Worm (Caenorhabditis elegans) whole organism, L1 larva: ENCODE measurements around the gene K04A8.19.
A peak's percentile ranks its signal among the peaks of the same experiment; 100 is the strongest.

Experiments
- C16A3.4 ChIP-seq: fragments of 150-350 bp; optimal IDR thresholded peaks from 2 replicates; lab custom pipeline; 2014; ENCODE audit warnings: missing biosample characterization, missing genetic modification characterization
- Y116A8C.19 ChIP-seq: sonication (generic microtip); optimal IDR thresholded peaks from 2 replicates; lab custom pipeline; 2016; ENCODE audit warnings: missing compliant biosample characterization, missing genetic modification characterization, borderline replicate concordance
- aha-1 ChIP-seq: fragments of 150-350 bp; optimal IDR thresholded peaks from 2 replicates; lab custom pipeline; 2014; ENCODE audit warnings: missing biosample characterization, missing genetic modification characterization
- ama-1 ChIP-seq: fragments of 150-350 bp; optimal IDR thresholded peaks from 2 replicates; lab custom pipeline; 2014
- blmp-1 ChIP-seq: fragments of 150-350 bp; optimal IDR thresholded peaks from 2 replicates; lab custom pipeline; 2014; ENCODE audit warnings: missing biosample characterization, missing genetic modification characterization
- ceh-63 ChIP-seq: fragments of 200-800 bp; sonication (Bioruptor generic); optimal IDR thresholded peaks from 2 replicates; lab custom pipeline; 2018; ENCODE audit warnings: mild to moderate bottlenecking, missing genetic modification characterization, missing compliant biosample characterization
- ceh-8 ChIP-seq: fragments of 200-800 bp; sonication (Bioruptor generic); optimal IDR thresholded peaks from 2 replicates; lab custom pipeline; 2018; ENCODE audit warnings: mild to moderate bottlenecking, missing genetic modification characterization, moderate library complexity, missing compliant biosample characterization
- ceh-88 ChIP-seq: fragments of 200-800 bp; sonication (Bioruptor generic); IDR thresholded peaks from 2 replicates; pipeline ENCODE4 v1.3.6; 2022; ENCODE audit warnings: missing genetic modification characterization, missing compliant biosample characterization
- ceh-90 ChIP-seq: sonication (generic microtip); optimal IDR thresholded peaks from 2 replicates; lab custom pipeline; 2016; ENCODE audit warnings: missing genetic modification characterization, missing compliant biosample characterization
- ces-1 ChIP-seq: fragments of 150-350 bp; optimal IDR thresholded peaks from 2 replicates; lab custom pipeline; 2014; ENCODE audit warnings: missing biosample characterization, missing genetic modification reagents, missing genetic modification characterization
- dpl-1 ChIP-seq, 3 experiments: fragments of 150-350 bp in 2 of 3; sonication (generic microtip) in 1 of 3; optimal IDR thresholded peaks; 2 replicates each; lab custom pipeline; 2014 to 2017; ENCODE audit warnings: missing biosample characterization in 3 of 3, missing genetic modification characterization in 3 of 3, missing genetic modification reagents in 3 of 3
- dsc-1 ChIP-seq: sonication (generic microtip); optimal IDR thresholded peaks from 2 replicates; lab custom pipeline; 2016; ENCODE audit warnings: mild to moderate bottlenecking, missing genetic modification characterization, missing compliant biosample characterization
- efl-1 ChIP-seq, 4 experiments: fragments of 150-350 bp; optimal IDR thresholded peaks in 3 of 4; peaks in 1 of 4; 1 replicate in 1 of 4; 2 replicates in 3 of 4; lab custom pipeline; 2014; ENCODE audit warnings: missing biosample characterization in 2 of 4, missing genetic modification characterization in 2 of 4, missing genetic modification reagents in 2 of 4
- egl-13 ChIP-seq: sonication (generic microtip); optimal IDR thresholded peaks from 2 replicates; lab custom pipeline; 2016; ENCODE audit warnings: missing genotype, missing genetic modification reagents, missing genetic modification characterization, missing compliant biosample characterization
- elt-2 ChIP-seq: sonication (generic microtip); optimal IDR thresholded peaks from 2 replicates; lab custom pipeline; 2016; ENCODE audit warnings: missing genetic modification characterization, mild to moderate bottlenecking, inconsistent platforms, missing compliant biosample characterization, missing genetic modification reagents
- elt-3 ChIP-seq, 6 experiments: fragments of 150-350 bp in 1 of 6; sonication (generic microtip); optimal IDR thresholded peaks; 2 replicates each; lab custom pipeline; 2017 to 2018; ENCODE audit warnings: missing biosample characterization in 6 of 6, missing genetic modification characterization in 6 of 6, inconsistent platforms in 1 of 6
- fkh-4 ChIP-seq: sonication (generic microtip); optimal IDR thresholded peaks from 2 replicates; lab custom pipeline; 2016; ENCODE audit warnings: missing compliant biosample characterization, missing genetic modification characterization, borderline replicate concordance
- fos-1 ChIP-seq: fragments of 150-350 bp; optimal IDR thresholded peaks from 2 replicates; lab custom pipeline; 2014; ENCODE audit warnings: missing biosample characterization, missing genetic modification characterization
- hlh-17 ChIP-seq: fragments of 200-800 bp; sonication (Bioruptor generic); optimal IDR thresholded peaks from 2 replicates; lab custom pipeline; 2018; ENCODE audit warnings: missing genetic modification characterization, mild to moderate bottlenecking, missing compliant biosample characterization, moderate library complexity, borderline replicate concordance
- lin-14 ChIP-seq: fragments of 200-800 bp; sonication (Bioruptor generic); optimal IDR thresholded peaks from 2 replicates; lab custom pipeline; 2018; ENCODE audit warnings: mild to moderate bottlenecking, missing genetic modification characterization, moderate library complexity, missing compliant biosample characterization
- lin-35 ChIP-seq, 2 experiments: fragments of 150-350 bp; optimal IDR thresholded peaks; 2 replicates each; lab custom pipeline; 2014; ENCODE audit warnings: missing biosample characterization in 2 of 2, missing genetic modification characterization in 2 of 2, missing genetic modification reagents in 2 of 2
- lsy-2 ChIP-seq, 2 experiments: fragments of 150-350 bp; optimal IDR thresholded peaks; 2 replicates each; lab custom pipeline; 2014; ENCODE audit warnings: missing biosample characterization in 2 of 2, missing genetic modification characterization in 2 of 2
- mdl-1 ChIP-seq, 2 experiments: fragments of 150-350 bp; optimal IDR thresholded peaks; 2 replicates each; lab custom pipeline; 2014 to 2017; ENCODE audit warnings: missing biosample characterization in 2 of 2, missing genetic modification characterization in 2 of 2, inconsistent platforms in 1 of 2
- nhr-19 ChIP-seq: fragments of 200-800 bp; sonication (Bioruptor generic); conservative IDR thresholded peaks from 2 replicates; pipeline ENCODE4 v1.3.6; 2022; ENCODE audit warnings: missing genetic modification characterization, missing compliant biosample characterization
- nhr-20 ChIP-seq: sonication (generic microtip); optimal IDR thresholded peaks from 2 replicates; lab custom pipeline; 2016; ENCODE audit warnings: mild to moderate bottlenecking, missing genetic modification characterization, missing compliant biosample characterization
- nhr-28 ChIP-seq: fragments of 150-350 bp; optimal IDR thresholded peaks from 2 replicates; lab custom pipeline; 2014; ENCODE audit warnings: missing biosample characterization, missing genetic modification characterization
- nhr-47 ChIP-seq: sonication (generic microtip); optimal IDR thresholded peaks from 2 replicates; lab custom pipeline; 2016; ENCODE audit warnings: mild to moderate bottlenecking, missing genetic modification characterization, moderate library complexity, missing compliant biosample characterization
- nhr-71 ChIP-seq: sonication (generic microtip); optimal IDR thresholded peaks from 2 replicates; lab custom pipeline; 2016; ENCODE audit warnings: mild to moderate bottlenecking, missing genetic modification characterization, moderate library complexity, missing compliant biosample characterization
- nhr-77 ChIP-seq: fragments of 150-350 bp; optimal IDR thresholded peaks from 2 replicates; lab custom pipeline; 2014; ENCODE audit warnings: missing biosample characterization, missing genetic modification characterization
- nhr-85 ChIP-seq: sonication (generic microtip); peaks from one replicate; lab custom pipeline; 2016; ENCODE audit warnings: missing genetic modification characterization, inconsistent platforms, missing compliant biosample characterization
- nhr-90 ChIP-seq: sonication (generic microtip); optimal IDR thresholded peaks from 2 replicates; lab custom pipeline; 2016; ENCODE audit warnings: mild to moderate bottlenecking, missing genetic modification characterization, missing compliant biosample characterization; ENCODE audit not compliant: poor library complexity
- pag-3 ChIP-seq: sonication (generic microtip); optimal IDR thresholded peaks from 2 replicates; lab custom pipeline; 2017; ENCODE audit warnings: missing genetic modification characterization, mild to moderate bottlenecking, missing compliant biosample characterization, antibody characterized with exemption, borderline replicate concordance; ENCODE audit not compliant: insufficient read depth
- pqm-1 ChIP-seq: sonication (generic microtip); optimal IDR thresholded peaks from 3 replicates; lab custom pipeline; 2017; ENCODE audit warnings: missing biosample characterization, missing genetic modification characterization
- snu-23 ChIP-seq: sonication (generic microtip); optimal IDR thresholded peaks from 2 replicates; lab custom pipeline; 2016; ENCODE audit warnings: missing genetic modification characterization, missing compliant biosample characterization
- swsn-7 ChIP-seq: sonication (generic microtip); optimal IDR thresholded peaks from 2 replicates; lab custom pipeline; 2016; ENCODE audit warnings: missing genetic modification characterization, missing compliant biosample characterization
- tlp-1 ChIP-seq: fragments of 150-350 bp; optimal IDR thresholded peaks from 2 replicates; lab custom pipeline; 2014; ENCODE audit warnings: missing biosample characterization, missing genetic modification characterization
- unc-98 ChIP-seq: fragments of 200-800 bp; sonication (Bioruptor generic); IDR thresholded peaks from 2 replicates; pipeline ENCODE4 v1.3.6; 2022; ENCODE audit warnings: missing genetic modification characterization, missing compliant biosample characterization
- vab-15 ChIP-seq: sonication (generic microtip); optimal IDR thresholded peaks from 2 replicates; lab custom pipeline; 2017; ENCODE audit warnings: missing genotype, mild to moderate bottlenecking, missing genetic modification characterization, missing compliant biosample characterization
- zag-1 ChIP-seq: fragments of 150-350 bp; optimal IDR thresholded peaks from 2 replicates; lab custom pipeline; 2014; ENCODE audit warnings: missing biosample characterization, missing genetic modification characterization
- ztf-4 ChIP-seq: fragments of 150-350 bp; optimal IDR thresholded peaks from 2 replicates; lab custom pipeline; 2014; ENCODE audit warnings: missing biosample characterization, missing genetic modification characterization

Gene K04A8.19

DNA sequence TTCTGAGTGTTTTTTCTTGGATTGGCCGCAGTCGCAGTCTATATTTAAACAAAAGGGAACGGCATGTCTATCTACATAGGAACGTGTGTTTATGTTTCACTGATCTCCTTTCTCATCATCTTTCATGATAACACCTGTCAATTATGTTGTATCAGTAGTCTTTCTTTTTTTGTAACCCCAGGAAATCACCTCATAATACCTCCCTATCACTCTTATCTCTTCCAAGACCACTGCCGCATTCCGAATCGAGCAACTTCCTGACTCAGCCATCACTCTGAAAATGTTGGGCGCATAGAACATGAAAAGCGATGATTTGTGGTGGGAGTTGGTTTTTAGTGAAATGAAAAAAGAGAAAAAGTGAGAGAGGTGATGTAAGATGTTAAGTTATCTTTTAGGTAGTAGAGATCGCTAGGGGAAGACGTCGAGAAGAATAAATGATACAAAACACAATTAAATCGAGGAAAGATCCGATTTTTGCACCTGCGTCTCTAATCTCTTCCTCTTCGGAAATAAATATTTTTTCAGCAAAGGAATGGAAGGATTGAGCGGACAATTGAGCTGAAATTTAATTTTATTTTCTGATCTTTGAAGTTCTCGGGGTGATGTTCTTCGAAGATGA lies 31.2 kb downstream of the K04A8.19 start:
- TF ChIP-seq lin-14 (GFP tag; lab: Kevin White, UChicago), result peak; percentile 25
- TF ChIP-seq nhr-28 (tag; lab: Kevin White, UChicago), result no peak
- peak in 1 of 6 experiments; percentile 22 for TF ChIP-seq elt-3 (tag; optimal IDR thresholded peaks at IDR 0.05; lab: Kevin White, UChicago)
- TF ChIP-seq nhr-20 (tag; lab: Kevin White, UChicago), result no peak
- TF ChIP-seq ces-1 (GFP tag; lab: Kevin White, UChicago), result no peak
- no peak for TF ChIP-seq ceh-63 (GFP tag; lab: Kevin White, UChicago)
- TF ChIP-seq zag-1 (tag; lab: Kevin White, UChicago), result no peak
- no peak for TF ChIP-seq dpl-1 (GFP tag; optimal IDR thresholded peaks at IDR 0.05; lab: Kevin White, UChicago)
- TF ChIP-seq nhr-47 (tag; lab: Kevin White, UChicago), result no peak
- no peak for TF ChIP-seq lin-35 (GFP tag; optimal IDR thresholded peaks at IDR 0.05; lab: Kevin White, UChicago)
- TF ChIP-seq ceh-8 (GFP tag; lab: Kevin White, UChicago), result no peak
- peak; percentile 72 for TF ChIP-seq elt-2 (tag; lab: Kevin White, UChicago)
- TF ChIP-seq swsn-7 (tag; lab: Kevin White, UChicago), result no peak
- TF ChIP-seq egl-13 (tag; lab: Kevin White, UChicago), result no peak
- no peak for TF ChIP-seq unc-98 (GFP tag; lab: Robert Waterston, UW)
- TF ChIP-seq pqm-1 (tag; lab: Kevin White, UChicago), result peak; percentile 35
- peak; percentile 70 for TF ChIP-seq nhr-85 (tag; lab: Kevin White, UChicago)
- TF ChIP-seq hlh-17 (GFP tag; lab: Kevin White, UChicago), result no peak
- no peak for TF ChIP-seq nhr-77 (tag; lab: Kevin White, UChicago)
- peak; percentile 56 for TF ChIP-seq blmp-1 (tag; lab: Kevin White, UChicago)
- TF ChIP-seq ama-1, result no peak
- TF ChIP-seq, all 84 proteins: peak for 6

DNA sequence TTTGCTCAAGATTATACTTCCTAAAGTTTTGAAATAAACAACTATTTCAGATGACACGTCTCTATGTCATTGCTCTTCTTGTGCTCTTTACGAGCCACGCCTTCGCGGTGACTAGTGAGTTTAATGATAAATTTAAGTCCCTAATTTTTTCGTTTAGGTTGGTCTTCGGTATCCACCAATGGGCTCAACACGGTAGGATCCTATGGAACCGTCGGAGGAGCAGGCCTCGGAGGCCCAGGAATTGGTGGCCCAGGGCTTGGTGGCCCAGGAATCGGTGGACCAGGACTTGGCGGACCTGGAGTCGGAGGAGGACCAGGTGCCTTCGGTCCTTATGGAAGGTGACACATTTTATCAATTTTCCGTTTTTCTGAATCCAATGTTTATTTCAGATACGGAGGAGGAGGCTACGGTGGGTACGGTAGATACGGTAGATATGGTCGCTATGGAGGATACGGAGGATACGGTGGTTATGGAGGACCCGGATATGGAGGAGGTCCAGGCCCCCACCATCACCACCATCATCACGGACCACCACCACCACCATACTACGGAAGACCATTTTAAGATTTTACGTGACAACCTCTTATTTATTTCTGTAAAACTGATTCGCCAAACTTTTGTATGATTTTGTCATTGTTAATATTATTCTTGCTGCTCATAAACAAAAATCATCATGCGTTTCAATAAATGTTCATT lies 33.7 kb downstream of the K04A8.19 start, which contains the start of the genes F46E10.2 and F46E10.18:
F46E10.2 (plus strand) TSS at position 51 of the 696 bp plus-strand sequence.
F46E10.18 (plus strand) TSS at position 646 of the 696 bp plus-strand sequence.
- no peak for TF ChIP-seq nhr-19 (GFP tag; lab: Robert Waterston, UW)
- TF ChIP-seq aha-1 (tag; lab: Kevin White, UChicago), result no peak
- no peak for TF ChIP-seq fkh-4 (tag; lab: Kevin White, UChicago)
- TF ChIP-seq pag-3 (tag; lab: Kevin White, UChicago), result no peak
- TF ChIP-seq pqm-1 (tag; lab: Kevin White, UChicago), result no peak
- TF ChIP-seq nhr-28 (tag; lab: Kevin White, UChicago), result no peak
- no peak for TF ChIP-seq lsy-2 (tag; optimal IDR thresholded peaks at IDR 0.05; lab: Kevin White, UChicago)

DNA sequence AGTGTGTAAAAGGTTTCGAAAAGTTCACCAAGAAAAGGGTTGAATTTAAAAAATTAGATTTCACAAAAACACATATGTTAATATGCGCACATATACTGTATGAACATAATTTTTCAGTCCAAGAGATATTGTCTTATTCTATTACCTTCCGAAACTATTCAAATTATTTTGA lies 36.1 kb downstream of the K04A8.19 start, which contains the start of gene F46E10.3:
F46E10.3 (plus strand) TSS at position 73 of the 172 bp plus-strand sequence.
- no peak for TF ChIP-seq Y116A8C.19
- no peak for TF ChIP-seq efl-1 (optimal IDR thresholded peaks at IDR 0.05; lab: Kevin White, UChicago)
- peak in 1 of 2 experiments; percentile 75 for TF ChIP-seq efl-1 (GFP tag; optimal IDR thresholded peaks at IDR 0.05 in 1 of 2; lab: Kevin White, UChicago)
- TF ChIP-seq fos-1 (tag; lab: Kevin White, UChicago), result no peak
- TF ChIP-seq ceh-90 (tag; lab: Kevin White, UChicago), result no peak
- no peak for TF ChIP-seq nhr-71 (tag; lab: Kevin White, UChicago)

DNA sequence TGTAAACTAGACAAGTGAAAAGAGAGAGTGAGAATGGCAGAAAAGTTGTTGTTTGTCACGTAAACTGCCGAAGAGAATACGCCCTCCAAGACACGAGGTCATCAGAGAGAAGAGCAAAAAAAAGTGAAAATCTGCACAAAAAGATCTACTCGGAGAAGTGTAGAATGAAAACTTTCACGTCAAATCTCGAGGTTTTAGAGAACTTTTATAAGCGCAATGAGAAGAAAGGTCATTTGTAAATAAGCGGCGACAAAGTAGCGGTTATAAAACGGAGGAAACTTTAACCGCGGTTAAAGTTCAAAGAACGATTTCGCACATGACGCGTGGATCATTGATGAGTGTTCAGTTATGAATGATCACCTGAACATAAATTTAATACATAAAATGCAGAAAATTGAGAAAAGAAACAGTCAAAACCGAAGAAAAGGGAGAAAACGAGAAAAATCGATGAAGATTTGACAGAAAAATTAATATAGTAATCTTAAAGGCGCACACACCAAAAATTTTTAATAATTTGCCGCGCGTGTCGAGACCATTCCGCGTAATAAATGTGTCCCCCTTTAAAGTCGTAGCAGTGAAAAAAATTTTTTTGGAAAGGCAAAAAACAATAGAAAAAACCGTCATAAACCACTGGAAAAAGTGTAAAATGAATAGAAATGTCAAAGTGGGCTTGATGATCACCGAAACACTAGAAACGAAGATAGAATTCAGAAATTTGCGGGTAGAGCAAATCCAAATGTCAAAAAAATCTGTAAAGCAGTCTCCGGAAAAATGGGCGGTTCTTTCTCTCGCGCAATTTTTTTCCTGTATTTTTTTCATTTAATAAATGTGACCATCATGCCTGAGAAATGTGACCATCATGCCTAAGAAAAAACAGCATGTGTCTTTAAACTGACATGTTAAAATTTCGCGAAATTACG lies 36.6 kb downstream of the K04A8.19 start:
- TF ChIP-seq C16A3.4 (peak; percentile 26), snu-23 (GFP tag; lab: Kevin White, UChicago) (peak; percentile 61), elt-2 (tag; lab: Kevin White, UChicago) (no peak), unc-98 (GFP tag; lab: Robert Waterston, UW) (no peak), nhr-90 (tag; lab: Kevin White, UChicago) (peak; percentile 40), dsc-1 (no peak), tlp-1 (no peak), nhr-28 (tag; lab: Kevin White, UChicago) (no peak), hlh-17 (GFP tag; lab: Kevin White, UChicago) (no peak), efl-1 (optimal IDR thresholded peaks at IDR 0.05; lab: Kevin White, UChicago) (no peak), efl-1 (GFP tag; optimal IDR thresholded peaks at IDR 0.05 in 1 of 2; lab: Kevin White, UChicago) (peak in 1 of 2 experiments; percentile 86), ztf-4 (tag; lab: Kevin White, UChicago) (peak; percentile 51), nhr-71 (tag; lab: Kevin White, UChicago) (peak; percentile 73), vab-15 (tag; lab: Kevin White, UChicago) (no peak), aha-1 (tag; lab: Kevin White, UChicago) (peak; percentile 49), blmp-1 (tag; lab: Kevin White, UChicago) (peak; percentile 82), ceh-88 (GFP tag; lab: Robert Waterston, UW) (no peak), mdl-1 (tag; optimal IDR thresholded peaks at IDR 0.05; lab: Kevin White, UChicago) (peak in 1 of 2 experiments; percentile 80), lin-14 (GFP tag; lab: Kevin White, UChicago) (peak; percentile 84)
